Fruit fly (Drosophila melanogaster): ENCODE results near the gene CG42688.
A peak's percentile ranks its signal among the peaks of the same experiment; 100 is the strongest.

Gene CG42688

dm6 chr2L:19164933-19165813 lies 17.4 kb downstream of the CG42688 start (continued):
- TF ChIP-seq ems (GFP tag; optimal IDR thresholded peaks at IDR 0.05), result peak; percentile 95
- 0 out of 2 replicates have a peak, but pooled peaks have one; percentile 13 for TF ChIP-seq unc-4 (GFP tag; IDR thresholded peaks at IDR 0.05; ENCODE audit: partially characterized antibody)
- TF ChIP-seq unpg (GFP tag; optimal IDR thresholded peaks at IDR 0.05), result peak; percentile 98
- TF ChIP-seq HLHmδ (GFP tag; optimal IDR thresholded peaks at IDR 0.05), result no peak
- TF ChIP-seq CG31365 (tag; optimal IDR thresholded peaks at IDR 0.05), result peak; percentile 87
- TF ChIP-seq CG10543 (GFP tag; optimal IDR thresholded peaks at IDR 0.05), result peak; percentile 91
- peak; percentile 98 for TF ChIP-seq row (GFP tag; IDR thresholded peaks at IDR 0.05)
- peak; percentile 98 for TF ChIP-seq CG32772 (GFP tag; IDR thresholded peaks at IDR 0.05)
- peak; percentile 80 for TF ChIP-seq CG30431 (GFP tag; optimal IDR thresholded peaks at IDR 0.05)
- TF ChIP-seq CG3726 (GFP tag; IDR thresholded peaks at IDR 0.05), result peak; percentile 96
- TF ChIP-seq vfl (GFP tag; optimal IDR thresholded peaks at IDR 0.05), result peak; percentile 84
- TF ChIP-seq CG2202 (tag; optimal IDR thresholded peaks at IDR 0.05), result peak; percentile 92
- TF ChIP-seq so (GFP tag; IDR thresholded peaks at IDR 0.05), result peak; percentile 97
- peak; percentile 98 for TF ChIP-seq CG4424 (GFP tag; optimal IDR thresholded peaks at IDR 0.05)
- peak; percentile 90 for TF ChIP-seq GATAe (GFP tag; conservative IDR thresholded peaks at IDR 0.05)
- TF ChIP-seq CG7786 (GFP tag; optimal IDR thresholded peaks at IDR 0.05), result peak; percentile 89
- peak; percentile 88 for TF ChIP-seq sug (tag; optimal IDR thresholded peaks at IDR 0.05)
- TF ChIP-seq CHES-1-like (GFP tag; optimal IDR thresholded peaks at IDR 0.05), result peak; percentile 92
- TF ChIP-seq lab (GFP tag; optimal IDR thresholded peaks at IDR 0.05), result peak; percentile 99
- peak; percentile 30 to 57 for TF ChIP-seq insv (GFP tag; optimal IDR thresholded peaks at IDR 0.05)
- peak; percentile 82 for TF ChIP-seq Jarid2 (GFP tag; optimal IDR thresholded peaks at IDR 0.05)
- TF ChIP-seq CG1529 (GFP tag; optimal IDR thresholded peaks at IDR 0.05), result peak; percentile 95
- peak; percentile 54 for TF ChIP-seq Elba2 (GFP tag; optimal IDR thresholded peaks at IDR 0.05)
- TF ChIP-seq Oaz (GFP tag; IDR thresholded peaks at IDR 0.05), result peak; percentile 94
- TF ChIP-seq CG31441 (GFP tag; IDR thresholded peaks at IDR 0.05), result peak; percentile 98
- TF ChIP-seq CG18619 (GFP tag; optimal IDR thresholded peaks at IDR 0.05), result peak; percentile 95
- peak; percentile 94 for TF ChIP-seq CG12744 (GFP tag; optimal IDR thresholded peaks at IDR 0.05)
- TF ChIP-seq Bdp1 (GFP tag; optimal IDR thresholded peaks at IDR 0.05), result peak; percentile 82
- peak; percentile 95 for TF ChIP-seq CG6254 (GFP tag; optimal IDR thresholded peaks at IDR 0.05)
- TF ChIP-seq Sry-δ (GFP tag; optimal IDR thresholded peaks at IDR 0.05), result peak; percentile 68
- no peak for TF ChIP-seq hbn (GFP tag; IDR thresholded peaks at IDR 0.05; ENCODE audit: partially characterized antibody)
- TF ChIP-seq tx (GFP tag; optimal IDR thresholded peaks at IDR 0.05), result peak; percentile 88
- TF ChIP-seq slou (GFP tag; optimal IDR thresholded peaks at IDR 0.05), result peak; percentile 97
- peak; percentile 86 for TF ChIP-seq CG7987 (GFP tag; optimal IDR thresholded peaks at IDR 0.05)
- TF ChIP-seq CG18476 (GFP tag; optimal IDR thresholded peaks at IDR 0.05), result peak; percentile 90
- peak in 1 of 2 experiments; percentile 66 for TF ChIP-seq crp (GFP tag; optimal IDR thresholded peaks at IDR 0.05)
- peak; percentile 85 for TF ChIP-seq CG18011 (GFP tag; optimal IDR thresholded peaks at IDR 0.05)
- peak; percentile 94 for TF ChIP-seq odd (GFP tag; optimal IDR thresholded peaks at IDR 0.05)
- peak; percentile 92 for TF ChIP-seq CG4328 (GFP tag; optimal IDR thresholded peaks at IDR 0.05)
- TF ChIP-seq CG10462 (GFP tag; optimal IDR thresholded peaks at IDR 0.05), result peak; percentile 96
- TF ChIP-seq Hmx (GFP tag; optimal IDR thresholded peaks at IDR 0.05), result peak; percentile 82
- peak; percentile 93 for TF ChIP-seq CG7357 (GFP tag; IDR thresholded peaks at IDR 0.05)
- TF ChIP-seq p53 (GFP tag; optimal IDR thresholded peaks at IDR 0.05), result peak; percentile 84
- peak; percentile 88 for TF ChIP-seq CG8281 (tag; optimal IDR thresholded peaks at IDR 0.05)
- TF ChIP-seq dmrt99B (tag; optimal IDR thresholded peaks at IDR 0.05), result peak; percentile 99
- TF ChIP-seq Atf-2 (GFP tag; optimal IDR thresholded peaks at IDR 0.05), result peak; percentile 92
- TF ChIP-seq CG10431 (GFP tag; optimal IDR thresholded peaks at IDR 0.05), result peak; percentile 90
- TF ChIP-seq kni (GFP tag; optimal IDR thresholded peaks at IDR 0.05), result peak; percentile 73

Measured in whole organism, embryonic.